Worm (Caenorhabditis elegans): Measurements from ENCODE around the gene fat-7.

The fat-7 gene

ce11 chrV:7132248-7132647 lies 20.7 kb downstream of the fat-7 start, which contains the start of gene sre-10:
sre-10 (plus strand) TSS chrV:7132548.
- TF ChIP-seq ztf-11 (tag; optimal IDR thresholded peaks at IDR 0.05), result no peak
- no peak for TF ChIP-seq bed-3 (GFP tag; optimal IDR thresholded peaks at IDR 0.05)
- no peak for TF ChIP-seq blmp-1 (tag; optimal IDR thresholded peaks at IDR 0.05)
- TF ChIP-seq nhr-2 (tag; optimal IDR thresholded peaks at IDR 0.05), result no peak
- TF ChIP-seq snpc-4 (tag; optimal IDR thresholded peaks at IDR 0.05), result no peak
- TF ChIP-seq nhr-237 (tag; optimal IDR thresholded peaks at IDR 0.05), result no peak
- TF ChIP-seq elt-3 (tag; optimal IDR thresholded peaks at IDR 0.05), result no peak
- TF ChIP-seq elt-1 (tag; optimal IDR thresholded peaks at IDR 0.05; ENCODE audit: borderline replicate concordance, insufficient read depth), result no peak
- no peak for TF ChIP-seq ces-1 (GFP tag; optimal IDR thresholded peaks at IDR 0.05)
- TF ChIP-seq sptf-1 (tag; optimal IDR thresholded peaks at IDR 0.05), result no peak
- no peak for TF ChIP-seq ceh-39 (tag; optimal IDR thresholded peaks at IDR 0.05)
- no peak for TF ChIP-seq mab-5 (tag; optimal IDR thresholded peaks at IDR 0.05)
- TF ChIP-seq sem-2 (GFP tag; optimal IDR thresholded peaks at IDR 0.05), result no peak
- TF ChIP-seq unc-120 (tag; optimal IDR thresholded peaks at IDR 0.05; ENCODE audit: poor library complexity, severe bottlenecking), result no peak

DNA sequence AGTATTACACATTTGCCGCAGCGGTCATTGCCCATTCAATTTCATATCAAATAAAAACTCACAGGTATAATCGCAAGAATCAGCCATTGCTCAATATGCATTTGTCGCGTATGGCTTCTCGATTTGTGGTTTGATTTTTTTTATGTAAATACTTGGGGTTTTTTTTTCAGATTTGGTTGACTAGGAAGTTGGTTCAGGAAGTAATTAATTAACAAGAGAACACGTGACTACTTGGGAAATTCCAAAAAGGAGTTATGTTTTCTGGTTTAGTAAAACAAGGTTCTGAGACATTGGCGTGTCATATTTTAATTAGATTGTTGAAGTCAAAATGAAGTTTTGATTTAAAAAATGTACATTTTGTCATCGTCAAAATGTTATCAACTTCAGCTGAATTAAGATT lies 22.0 kb downstream of the fat-7 start, which contains the start of gene srx-36:
TSS of gene srx-36 (minus strand) at position 101 of the 400 bp plus-strand sequence.
- TF ChIP-seq nhr-237 (tag; optimal IDR thresholded peaks at IDR 0.05) (no peak), ceh-43 (GFP tag; optimal IDR thresholded peaks at IDR 0.05) (no peak), ceh-39 (tag; optimal IDR thresholded peaks at IDR 0.05) (no peak), unc-62 (GFP tag; optimal IDR thresholded peaks at IDR 0.05) (no peak), nhr-28 (tag; optimal IDR thresholded peaks at IDR 0.05) (no peak), nhr-76 (tag; optimal IDR thresholded peaks at IDR 0.05) (no peak), unc-120 (tag; optimal IDR thresholded peaks at IDR 0.05; ENCODE audit: poor library complexity, severe bottlenecking) (no peak), elt-1 (tag; optimal IDR thresholded peaks at IDR 0.05; ENCODE audit: borderline replicate concordance, insufficient read depth) (no peak), mep-1 (tag; optimal IDR thresholded peaks at IDR 0.05) (no peak), drap-1 (GFP tag; optimal IDR thresholded peaks at IDR 0.05) (no peak), nhr-12 (tag; optimal IDR thresholded peaks at IDR 0.05) (no peak), pha-4 (tag; optimal IDR thresholded peaks at IDR 0.05) (no peak), hlh-1 (tag; optimal IDR thresholded peaks at IDR 0.05) (no peak)

DNA sequence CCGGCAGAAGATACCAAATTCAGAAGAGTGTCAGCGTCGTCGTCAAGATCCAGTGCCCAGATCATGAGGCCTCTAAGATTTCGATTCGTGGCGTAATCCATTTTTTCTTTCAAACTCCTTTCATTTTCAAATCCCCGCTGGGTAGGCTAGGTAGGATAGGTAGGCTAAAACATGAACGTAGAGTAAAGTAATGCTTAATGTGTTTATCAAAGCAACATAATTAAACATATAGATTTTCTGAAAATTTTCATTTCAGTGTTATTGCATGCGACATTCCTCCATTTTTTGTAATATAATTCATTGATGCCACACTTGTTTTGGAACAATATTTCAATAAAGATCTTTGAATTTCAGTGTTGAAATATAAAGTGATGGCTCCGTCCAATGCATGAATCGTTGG lies 23.5 kb downstream of the fat-7 start, which contains the start of gene T01C4.8:
TSS of gene T01C4.8 (minus strand) at position 101 of the 400 bp plus-strand sequence.
- no peak for TF ChIP-seq elt-1 (tag; optimal IDR thresholded peaks at IDR 0.05; ENCODE audit: borderline replicate concordance, insufficient read depth)
- TF ChIP-seq lsy-2 (tag; optimal IDR thresholded peaks at IDR 0.05), result no peak
- no peak for TF ChIP-seq lin-32 (GFP tag; optimal IDR thresholded peaks at IDR 0.05)
- TF ChIP-seq unc-120 (tag; optimal IDR thresholded peaks at IDR 0.05; ENCODE audit: poor library complexity, severe bottlenecking), result no peak
- no peak for TF ChIP-seq mab-5 (tag; optimal IDR thresholded peaks at IDR 0.05)
- no peak for TF ChIP-seq ceh-43 (GFP tag; optimal IDR thresholded peaks at IDR 0.05)
- no peak for TF ChIP-seq ham-2 (GFP tag; optimal IDR thresholded peaks at IDR 0.05)
- no peak for TF ChIP-seq bed-3 (GFP tag; optimal IDR thresholded peaks at IDR 0.05)
- TF ChIP-seq nhr-2 (tag; optimal IDR thresholded peaks at IDR 0.05), result no peak

DNA sequence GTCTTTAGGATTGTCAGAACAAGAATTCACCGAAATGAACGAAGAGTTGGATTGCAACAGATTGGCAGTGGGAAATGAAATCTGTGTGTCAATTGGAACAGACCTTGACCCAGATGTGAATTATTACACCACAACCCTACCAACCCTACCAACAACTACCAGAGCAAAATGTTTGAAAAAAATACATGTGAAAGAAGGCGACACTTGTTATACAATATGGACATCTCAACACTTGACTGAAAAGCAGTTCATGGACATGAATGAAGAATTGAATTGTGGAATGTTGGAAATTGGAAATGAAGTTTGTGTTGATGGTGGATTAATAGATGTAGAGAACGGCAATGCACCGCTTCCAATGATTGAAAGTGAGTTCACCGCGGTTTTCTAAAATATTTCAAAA lies 29.0 kb downstream of the fat-7 start:
- TF ChIP-seq hlh-1 (tag; optimal IDR thresholded peaks at IDR 0.05), result no peak
- no peak for TF ChIP-seq mep-1 (tag; optimal IDR thresholded peaks at IDR 0.05)
- no peak for TF ChIP-seq mls-2 (tag; optimal IDR thresholded peaks at IDR 0.05)
- no peak for TF ChIP-seq elt-1 (tag; optimal IDR thresholded peaks at IDR 0.05; ENCODE audit: borderline replicate concordance, insufficient read depth)
- no peak for TF ChIP-seq nhr-12 (tag; optimal IDR thresholded peaks at IDR 0.05)
- no peak for TF ChIP-seq elt-3 (tag; optimal IDR thresholded peaks at IDR 0.05)
- TF ChIP-seq lin-13 (tag; optimal IDR thresholded peaks at IDR 0.05), result no peak
- TF ChIP-seq ces-1 (GFP tag; optimal IDR thresholded peaks at IDR 0.05), result no peak
- TF ChIP-seq ceh-83 (GFP tag; optimal IDR thresholded peaks at IDR 0.05), result no peak
- TF ChIP-seq sem-2 (GFP tag; optimal IDR thresholded peaks at IDR 0.05), result no peak
- no peak for TF ChIP-seq unc-39 (tag; optimal IDR thresholded peaks at IDR 0.05)
- no peak for TF ChIP-seq lin-32 (GFP tag; optimal IDR thresholded peaks at IDR 0.05)
- TF ChIP-seq unc-120 (tag; optimal IDR thresholded peaks at IDR 0.05; ENCODE audit: poor library complexity, severe bottlenecking), result no peak
- no peak for TF ChIP-seq flh-1 (GFP tag; optimal IDR thresholded peaks at IDR 0.05)
- TF ChIP-seq bed-3 (GFP tag; optimal IDR thresholded peaks at IDR 0.05), result no peak
- TF ChIP-seq pha-4 (tag; optimal IDR thresholded peaks at IDR 0.05), result no peak
- TF ChIP-seq nhr-2 (tag; optimal IDR thresholded peaks at IDR 0.05), result no peak
- TF ChIP-seq cnd-1 (tag; optimal IDR thresholded peaks at IDR 0.05), result no peak
- TF ChIP-seq nhr-28 (tag; optimal IDR thresholded peaks at IDR 0.05), result no peak
- no peak for TF ChIP-seq mab-5 (tag; optimal IDR thresholded peaks at IDR 0.05)

Measured in whole organism, mixed stage, embryonic.